Worm (Caenorhabditis elegans) whole organism, L4/young adult: ENCODE results near the gene gst-38.

ENCODE experiments used
- W03F9.2 ChIP-seq: fragments of 150-350 bp; optimal IDR thresholded peaks from 2 replicates; lab custom pipeline; 2014; ENCODE audit warnings: missing biosample characterization, missing genetic modification characterization
- dao-5 ChIP-seq: sonication (generic microtip); optimal IDR thresholded peaks from 2 replicates; lab custom pipeline; 2016; ENCODE audit warnings: missing genotype, missing genetic modification characterization, moderate library complexity, missing compliant biosample characterization
- him-1 ChIP-seq: sonication (generic microtip); optimal IDR thresholded peaks from 2 replicates; lab custom pipeline; 2016; ENCODE audit warnings: missing genotype, missing genetic modification reagents, missing genetic modification characterization, missing compliant biosample characterization

- TF ChIP-seq him-1 (tag; lab: Kevin White, UChicago), result no peak
- no peak for TF ChIP-seq W03F9.2 (tag; lab: Kevin White, UChicago)
- TF ChIP-seq dao-5 (tag; lab: Kevin White, UChicago), result no peak
Measured at ce11 chrV:15899696-15900095, 16.2 kb downstream of the gst-38 start, which contains the start of gene T06C12.14.
